Fruit fly (Drosophila melanogaster) whole organism, embryonic: ENCODE data around the gene CG12398.

Experiments
- ATbp ChIP-seq: fragments of 200-800 bp; sonication (Bioruptor generic); optimal IDR thresholded peaks from 2 replicates; lab custom pipeline; 2017; ENCODE audit warnings: missing biosample characterization, mild to moderate bottlenecking, missing genetic modification characterization, missing genetic modification reagents
- Adf1 ChIP-seq: fragments of 200-800 bp; sonication (Bioruptor generic); IDR thresholded peaks from 2 replicates; pipeline ENCODE4 v1.3.6; 2022; ENCODE audit warnings: missing biosample characterization, missing genetic modification characterization
- Aef1 ChIP-seq: fragments of 200-800 bp; sonication (Bioruptor generic); IDR thresholded peaks from 3 replicates; pipeline ENCODE4 v1.3.6; 2022; ENCODE audit warnings: missing biosample characterization, missing genetic modification characterization
- Asciz ChIP-seq: fragments of 200-800 bp; sonication (Bioruptor generic); optimal IDR thresholded peaks from 2 replicates; lab custom pipeline; 2017; ENCODE audit warnings: missing biosample characterization, mild to moderate bottlenecking, missing genetic modification characterization, missing genetic modification reagents
- BEAF-32 ChIP-seq: fragments of 200-800 bp; sonication (Bioruptor generic); optimal IDR thresholded peaks from 3 replicates; lab custom pipeline; 2017; ENCODE audit warnings: missing biosample characterization, missing genetic modification characterization, mild to moderate bottlenecking, moderate library complexity, missing genetic modification reagents
- CG10147 ChIP-seq: fragments of 200-800 bp; sonication (Bioruptor generic); optimal IDR thresholded peaks from 2 replicates; lab custom pipeline; 2019; ENCODE audit warnings: missing biosample characterization, mild to moderate bottlenecking, missing genetic modification characterization, moderate library complexity
- CG10267 ChIP-seq: fragments of 200-800 bp; sonication (Bioruptor generic); optimal IDR thresholded peaks from 2 replicates; lab custom pipeline; 2018; ENCODE audit warnings: missing biosample characterization, mild to moderate bottlenecking, missing genetic modification characterization, moderate library complexity
- CG12659 ChIP-seq: fragments of 200-800 bp; sonication (Bioruptor generic); optimal IDR thresholded peaks from 3 replicates; lab custom pipeline; 2017; ENCODE audit warnings: mild to moderate bottlenecking, missing biosample characterization, missing genetic modification reagents, missing genetic modification characterization
- CG13775 ChIP-seq: fragments of 200-800 bp; sonication (Bioruptor generic); optimal IDR thresholded peaks from 3 replicates; lab custom pipeline; 2017; ENCODE audit warnings: missing biosample characterization, mild to moderate bottlenecking, missing genetic modification characterization
- CG14667 ChIP-seq: fragments of 200-800 bp; sonication (Bioruptor generic); IDR thresholded peaks from 2 replicates; pipeline ENCODE4 v1.3.6; 2022; ENCODE audit warnings: missing biosample characterization, missing genetic modification characterization
- CG14710 ChIP-seq: fragments of 200-800 bp; sonication (Bioruptor generic); optimal IDR thresholded peaks from 3 replicates; lab custom pipeline; 2019; ENCODE audit warnings: missing biosample characterization, mild to moderate bottlenecking, missing genetic modification characterization, moderate library complexity
- CG14860 ChIP-seq: fragments of 200-800 bp; sonication (Bioruptor generic); IDR thresholded peaks from 3 replicates; pipeline ENCODE4 v1.3.6; 2022; ENCODE audit warnings: missing biosample characterization, missing genetic modification characterization; ENCODE audit not compliant: partially characterized antibody
- CG15073 ChIP-seq: fragments of 200-800 bp; sonication (Bioruptor generic); optimal IDR thresholded peaks from 2 replicates; lab custom pipeline; 2016; ENCODE audit warnings: missing biosample characterization, missing genetic modification characterization
- CG15479 ChIP-seq: fragments of 200-800 bp; sonication (Bioruptor generic); optimal IDR thresholded peaks from 3 replicates; lab custom pipeline; 2019; ENCODE audit warnings: missing biosample characterization, mild to moderate bottlenecking, missing genetic modification characterization, moderate library complexity
- CG16815 ChIP-seq: fragments of 200-800 bp; sonication (Bioruptor generic); optimal IDR thresholded peaks from 3 replicates; lab custom pipeline; 2017; ENCODE audit warnings: missing biosample characterization, mild to moderate bottlenecking, missing genetic modification characterization
- CG17186 ChIP-seq: fragments of 200-800 bp; sonication (Bioruptor generic); optimal IDR thresholded peaks from 3 replicates; lab custom pipeline; 2017; ENCODE audit warnings: missing biosample characterization, missing genetic modification reagents, missing genetic modification characterization
- CG17829 ChIP-seq: fragments of 200-800 bp; optimal IDR thresholded peaks from 2 replicates; lab custom pipeline; 2019; ENCODE audit warnings: missing biosample characterization, mild to moderate bottlenecking, missing genetic modification characterization, moderate library complexity
- CG2678 ChIP-seq: fragments of 200-800 bp; sonication (Bioruptor generic); optimal IDR thresholded peaks from 3 replicates; lab custom pipeline; 2019; ENCODE audit warnings: missing biosample characterization, mild to moderate bottlenecking, missing genetic modification characterization, moderate library complexity
- CG2875 ChIP-seq: fragments of 200-800 bp; sonication (Bioruptor generic); optimal IDR thresholded peaks from 2 replicates; lab custom pipeline; 2017; ENCODE audit warnings: missing biosample characterization, mild to moderate bottlenecking, missing genetic modification characterization, missing genetic modification reagents
- CG3065 ChIP-seq: fragments of 200-800 bp; sonication (Bioruptor generic); optimal IDR thresholded peaks from 2 replicates; lab custom pipeline; 2016; ENCODE audit warnings: missing biosample characterization, missing genetic modification characterization
- CG31388 ChIP-seq: fragments of 200-800 bp; sonication (Bioruptor generic); optimal IDR thresholded peaks from 2 replicates; lab custom pipeline; 2016; ENCODE audit warnings: missing biosample characterization, missing genetic modification characterization
- CG32767 ChIP-seq: fragments of 200-800 bp; sonication (Bioruptor generic); IDR thresholded peaks from 2 replicates; pipeline ENCODE4 v1.3.6; 2022; ENCODE audit warnings: missing biosample characterization, missing genetic modification characterization
- CG34376 ChIP-seq: fragments of 200-800 bp; sonication (Bioruptor generic); optimal IDR thresholded peaks from 2 replicates; lab custom pipeline; 2018; ENCODE audit warnings: missing biosample characterization, mild to moderate bottlenecking, missing genetic modification characterization
- CG42726 ChIP-seq: fragments of 200-800 bp; sonication (Bioruptor generic); IDR thresholded peaks from 2 replicates; pipeline ENCODE4 v1.3.6; 2022; ENCODE audit warnings: missing biosample characterization, missing genetic modification characterization; ENCODE audit not compliant: partially characterized antibody
- CG4820 ChIP-seq: fragments of 200-800 bp; sonication (Bioruptor generic); optimal IDR thresholded peaks from 3 replicates; lab custom pipeline; 2016; ENCODE audit warnings: missing biosample characterization, missing genetic modification characterization
- CG7556 ChIP-seq: fragments of 200-800 bp; sonication (Bioruptor generic); optimal IDR thresholded peaks from 2 replicates; lab custom pipeline; 2017; ENCODE audit warnings: missing biosample characterization, mild to moderate bottlenecking, missing genetic modification characterization
- CG7786 ChIP-seq: fragments of 200-800 bp; sonication (Bioruptor generic); optimal IDR thresholded peaks from 2 replicates; lab custom pipeline; 2016; ENCODE audit warnings: missing biosample characterization, missing genetic modification characterization
- CG7963 ChIP-seq: fragments of 200-800 bp; sonication (Bioruptor generic); IDR thresholded peaks from 3 replicates; pipeline ENCODE4 v1.3.6; 2022; ENCODE audit warnings: missing biosample characterization, missing genetic modification characterization; ENCODE audit not compliant: partially characterized antibody
- CG8765 ChIP-seq: fragments of 200-800 bp; sonication (Bioruptor generic); IDR thresholded peaks from 2 replicates; pipeline ENCODE4 v1.3.6; 2022; ENCODE audit warnings: missing biosample characterization, missing genetic modification characterization
- CHES-1-like ChIP-seq: fragments of 200-800 bp; sonication (Bioruptor generic); optimal IDR thresholded peaks from 2 replicates; lab custom pipeline; 2016; ENCODE audit warnings: missing biosample characterization, missing genetic modification characterization
- CTCF ChIP-seq: fragments of 200-800 bp; sonication (Bioruptor generic); optimal IDR thresholded peaks from 2 replicates; lab custom pipeline; 2017; ENCODE audit warnings: missing biosample characterization, mild to moderate bottlenecking, missing genetic modification characterization, moderate library complexity
- Chrac-16 ChIP-seq: fragments of 200-800 bp; sonication (Bioruptor generic); optimal IDR thresholded peaks from 3 replicates; lab custom pipeline; 2016; ENCODE audit warnings: missing biosample characterization, missing genetic modification characterization
- Dbx ChIP-seq: fragments of 200-800 bp; sonication (Bioruptor generic); IDR thresholded peaks from 3 replicates; pipeline ENCODE4 v1.3.6; 2022; ENCODE audit warnings: missing biosample characterization, missing genetic modification characterization
- Dip3 ChIP-seq: fragments of 200-800 bp; sonication (Bioruptor generic); optimal IDR thresholded peaks from 3 replicates; lab custom pipeline; 2016; ENCODE audit warnings: missing biosample characterization, missing genetic modification characterization
- ERR ChIP-seq: fragments of 200-800 bp; sonication (Bioruptor generic); optimal IDR thresholded peaks from 2 replicates; lab custom pipeline; 2016; ENCODE audit warnings: missing biosample characterization, missing genetic modification characterization
- Fer2 ChIP-seq: fragments of 200-800 bp; sonication (Bioruptor generic); optimal IDR thresholded peaks from 2 replicates; lab custom pipeline; 2018; ENCODE audit warnings: missing biosample characterization, mild to moderate bottlenecking, missing genetic modification characterization, moderate library complexity
- NFAT ChIP-seq: fragments of 200-800 bp; sonication (Bioruptor generic); IDR thresholded peaks from 2 replicates; pipeline ENCODE4 v1.3.6; 2022; ENCODE audit warnings: missing biosample characterization, missing genetic modification characterization
- Poxn ChIP-seq: fragments of 200-800 bp; sonication (Bioruptor generic); IDR thresholded peaks from 2 replicates; pipeline ENCODE4 v1.3.6; 2022; ENCODE audit warnings: missing biosample characterization, missing genetic modification characterization
- crol ChIP-seq: fragments of 200-800 bp; sonication (Bioruptor generic); IDR thresholded peaks from 2 replicates; pipeline ENCODE4 v1.3.6; 2022; ENCODE audit warnings: missing biosample characterization, missing genetic modification characterization
- dan ChIP-seq: fragments of 200-800 bp; sonication (Bioruptor generic); IDR thresholded peaks from 2 replicates; pipeline ENCODE4 v1.3.6; 2022; ENCODE audit warnings: missing biosample characterization, missing genetic modification characterization
- dysf ChIP-seq: fragments of 200-800 bp; sonication (Bioruptor generic); IDR thresholded peaks from 3 replicates; pipeline ENCODE4 v1.3.6; 2022; ENCODE audit warnings: missing biosample characterization, missing genetic modification characterization
- fru ChIP-seq: fragments of >200 bp; optimal IDR thresholded peaks from 2 replicates; lab custom pipeline; 2017
- grn ChIP-seq: fragments of 200-800 bp; sonication (Bioruptor generic); optimal IDR thresholded peaks from 3 replicates; lab custom pipeline; 2017; ENCODE audit warnings: missing biosample characterization, missing genetic modification characterization
- inv ChIP-seq: fragments of 200-800 bp; sonication (Bioruptor generic); IDR thresholded peaks from 2 replicates; pipeline ENCODE4 v1.3.6; 2022; ENCODE audit warnings: missing biosample characterization, missing genetic modification characterization; ENCODE audit not compliant: partially characterized antibody
- ken ChIP-seq: fragments of 200-800 bp; sonication (Bioruptor generic); IDR thresholded peaks from 3 replicates; pipeline ENCODE4 v1.3.6; 2022; ENCODE audit warnings: missing biosample characterization, missing genetic modification characterization
- nmo ChIP-seq: fragments of 200-800 bp; sonication (Bioruptor generic); optimal IDR thresholded peaks from 2 replicates; lab custom pipeline; 2018; ENCODE audit warnings: missing biosample characterization, mild to moderate bottlenecking, missing genetic modification characterization, moderate library complexity
- pan ChIP-seq, 4 experiments: fragments of >200 bp in 3 of 4; fragments of 200-800 bp in 1 of 4; sonication (Bioruptor generic) in 1 of 4; optimal IDR thresholded peaks in 3 of 4; IDR thresholded peaks in 1 of 4; 2 replicates each; pipeline versions ENCODE4 v1.3.6 to Lab custom; 2017 to 2022; ENCODE audit warnings: missing biosample characterization in 2 of 4, missing genetic modification characterization in 2 of 4, mixed read lengths in 1 of 4
- sima ChIP-seq: fragments of 200-800 bp; sonication (Bioruptor generic); optimal IDR thresholded peaks from 2 replicates; lab custom pipeline; 2016; ENCODE audit warnings: missing biosample characterization, missing genetic modification characterization
- slbo ChIP-seq: fragments of 200-800 bp; sonication (Bioruptor generic); IDR thresholded peaks from 2 replicates; pipeline ENCODE4 v1.3.6; 2022; ENCODE audit warnings: missing biosample characterization, missing genetic modification characterization
- sug ChIP-seq: fragments of 200-800 bp; optimal IDR thresholded peaks from 2 replicates; lab custom pipeline; 2019; ENCODE audit warnings: missing biosample characterization, mild to moderate bottlenecking, missing genetic modification characterization, moderate library complexity
- vnd ChIP-seq: fragments of 200-800 bp; sonication (Bioruptor generic); IDR thresholded peaks from 3 replicates; pipeline ENCODE4 v1.3.6; 2022; ENCODE audit warnings: missing biosample characterization, missing genetic modification characterization; ENCODE audit not compliant: partially characterized antibody

CG12398 gene

dm6 chrX:14951346-14951862 lies 37.8 kb upstream of the CG12398 start (continued):
- TF ChIP-seq nmo (GFP tag; lab: Kevin White, UChicago) (no peak), Dip3 (GFP tag; lab: Kevin White, UChicago) (no peak), dan (no peak), CG42726 (no peak), crol (GFP tag; lab: Robert Waterston, UW) (peak; percentile 62), CG14860 (GFP tag; lab: Robert Waterston, UW) (no peak), CG16815 (no peak), dysf (GFP tag; lab: Robert Waterston, UW) (no peak), ATbp (GFP tag; lab: Kevin White, UChicago) (no peak), CG4820 (GFP tag; lab: Kevin White, UChicago) (no peak), CG7786 (no peak), CG2678 (no peak), CG32767 (no peak), Poxn (GFP tag; lab: Robert Waterston, UW) (no peak), Asciz (no peak), NFAT (no peak), pan (optimal IDR thresholded peaks at IDR 0.05; lab: Kevin White, UChicago) (no peak), pan (GFP tag; optimal IDR thresholded peaks at IDR 0.05 in 1 of 2, IDR thresholded peaks at IDR 0.05 in 1 of 2) (no peak), fru (no peak), CG14667 (GFP tag; lab: Robert Waterston, UW) (no peak), Fer2 (tag; lab: Kevin White, UChicago) (no peak), vnd (GFP tag; lab: Robert Waterston, UW) (peak; percentile 47; the same call in 1 of the 3 replicates), sima (GFP tag; lab: Kevin White, UChicago) (no peak), BEAF-32 (no peak), grn (GFP tag; lab: Kevin White, UChicago) (peak; percentile 85), CG7556 (GFP tag; lab: Kevin White, UChicago) (no peak), CG34376 (GFP tag; lab: Kevin White, UChicago) (no peak), ERR (GFP tag; lab: Kevin White, UChicago) (no peak), CG17829 (tag; lab: Kevin White, UChicago) (no peak), Dbx (GFP tag; lab: Robert Waterston, UW) (no peak), CG13775 (GFP tag; lab: Kevin White, UChicago) (no peak), sug (no peak), Adf1 (no peak), CG10147 (GFP tag; lab: Kevin White, UChicago) (no peak), CG12659 (GFP tag; lab: Kevin White, UChicago) (no peak), ken (GFP tag; lab: Robert Waterston, UW) (0 out of 3 replicates have a peak, but pooled peaks have one; percentile 28), CG10267 (tag; lab: Kevin White, UChicago) (no peak), CG17186 (GFP tag; lab: Kevin White, UChicago) (no peak), inv (GFP tag; lab: Robert Waterston, UW) (no peak), slbo (GFP tag; lab: Robert Waterston, UW) (peak; percentile 15; the same call in 1 of the 2 replicates), CG15479 (GFP tag; lab: Kevin White, UChicago) (peak; percentile 26), CG2875 (GFP tag; lab: Kevin White, UChicago) (no peak), CG14710 (tag; lab: Kevin White, UChicago) (no peak), CG15073 (GFP tag; lab: Kevin White, UChicago) (no peak), CG3065 (GFP tag; lab: Kevin White, UChicago) (no peak), CG31388 (GFP tag; lab: Kevin White, UChicago) (no peak), CTCF (GFP tag; lab: Kevin White, UChicago) (no peak), CG7963 (GFP tag; lab: Robert Waterston, UW) (no peak), CG8765 (no peak), CHES-1-like (GFP tag; lab: Kevin White, UChicago) (no peak), Aef1 (GFP tag; lab: Robert Waterston, UW) (no peak), Chrac-16 (GFP tag; lab: Kevin White, UChicago) (no peak)
